Worm (Caenorhabditis elegans) whole organism, L2 larva: ENCODE measurements around the gene lgc-57.

Experiments used
- C34F6.9 ChIP-seq: fragments of 150-350 bp; optimal IDR thresholded peaks from 2 replicates; lab custom pipeline; 2014; ENCODE audit warnings: missing biosample characterization, missing genetic modification characterization
- F13H6.1 ChIP-seq: sonication (generic microtip); optimal IDR thresholded peaks from 2 replicates; lab custom pipeline; 2016; ENCODE audit warnings: missing genetic modification characterization, missing compliant biosample characterization
- R02D3.7 ChIP-seq: fragments of 150-350 bp; optimal IDR thresholded peaks from 2 replicates; lab custom pipeline; 2014; ENCODE audit warnings: missing biosample characterization, missing genetic modification characterization
- Y55F3AM.14 ChIP-seq: fragments of 200-800 bp; sonication (Bioruptor generic); optimal IDR thresholded peaks from 2 replicates; lab custom pipeline; 2018; ENCODE audit warnings: mild to moderate bottlenecking, missing genetic modification characterization, missing compliant biosample characterization
- ZK546.5 ChIP-seq: sonication (generic microtip); optimal IDR thresholded peaks from 2 replicates; lab custom pipeline; 2017; ENCODE audit warnings: missing biosample characterization, missing genetic modification characterization
- alr-1 ChIP-seq: fragments of 150-350 bp; optimal IDR thresholded peaks from 2 replicates; lab custom pipeline; 2014; ENCODE audit warnings: missing biosample characterization, missing genetic modification characterization
- aly-2 ChIP-seq: fragments of 150-350 bp; optimal IDR thresholded peaks from 2 replicates; lab custom pipeline; 2014; ENCODE audit warnings: missing biosample characterization, missing genetic modification characterization
- ama-1 ChIP-seq: fragments of 150-350 bp; optimal IDR thresholded peaks from 2 replicates; lab custom pipeline; 2018; ENCODE audit warnings: inconsistent platforms
- blmp-1 ChIP-seq: sonication (generic microtip); optimal IDR thresholded peaks from 2 replicates; lab custom pipeline; 2017; ENCODE audit warnings: missing genetic modification characterization, mild to moderate bottlenecking, missing compliant biosample characterization, antibody characterized with exemption, moderate library complexity; ENCODE audit not compliant: insufficient read depth
- ceh-16 ChIP-seq: fragments of 150-350 bp; optimal IDR thresholded peaks from 2 replicates; lab custom pipeline; 2014; ENCODE audit warnings: missing biosample characterization, missing genetic modification characterization
- ceh-82 ChIP-seq: fragments of 150-350 bp; optimal IDR thresholded peaks from 2 replicates; lab custom pipeline; 2014; ENCODE audit warnings: missing biosample characterization, missing genetic modification characterization
- crh-2 ChIP-seq: sonication (generic microtip); optimal IDR thresholded peaks from 2 replicates; lab custom pipeline; 2017; ENCODE audit warnings: missing biosample characterization, missing genetic modification characterization
- dmd-4 ChIP-seq: sonication (generic microtip); optimal IDR thresholded peaks from 2 replicates; lab custom pipeline; 2017; ENCODE audit warnings: missing biosample characterization, missing genetic modification characterization
- egl-27 ChIP-seq: sonication (generic microtip); optimal IDR thresholded peaks from 3 replicates; lab custom pipeline; 2017; ENCODE audit warnings: missing biosample characterization, missing genetic modification reagents, missing genetic modification characterization
- elt-1 ChIP-seq: fragments of 150-350 bp; optimal IDR thresholded peaks from 2 replicates; lab custom pipeline; 2014; ENCODE audit warnings: missing biosample characterization, missing genetic modification characterization
- elt-3 ChIP-seq: sonication (generic microtip); optimal IDR thresholded peaks from 2 replicates; lab custom pipeline; 2017; ENCODE audit warnings: missing biosample characterization, missing genetic modification characterization
- fos-1 ChIP-seq: fragments of 150-350 bp; optimal IDR thresholded peaks from 2 replicates; lab custom pipeline; 2014; ENCODE audit warnings: missing biosample characterization, missing genetic modification characterization
- gmeb-1 ChIP-seq: fragments of 150-350 bp; optimal IDR thresholded peaks from 2 replicates; lab custom pipeline; 2014; ENCODE audit warnings: missing biosample characterization, missing genetic modification characterization
- lin-11 ChIP-seq: fragments of 150-350 bp; sonication (generic microtip); optimal IDR thresholded peaks from 2 replicates; lab custom pipeline; 2014; ENCODE audit warnings: missing biosample characterization, missing genetic modification characterization, inconsistent platforms, mixed read lengths
- lin-13 ChIP-seq: fragments of 150-350 bp; optimal IDR thresholded peaks from 2 replicates; lab custom pipeline; 2014; ENCODE audit warnings: missing biosample characterization, missing genetic modification reagents, missing genetic modification characterization
- lin-39 ChIP-seq: fragments of 150-350 bp; optimal IDR thresholded peaks from 2 replicates; lab custom pipeline; 2014; ENCODE audit warnings: missing biosample characterization, missing genetic modification reagents, missing genetic modification characterization
- lsy-2 ChIP-seq, 2 experiments: fragments of 150-350 bp in 1 of 2; sonication (generic microtip) in 1 of 2; optimal IDR thresholded peaks; 2 replicates each; lab custom pipeline; 2014 to 2017; ENCODE audit warnings: missing biosample characterization in 2 of 2, missing genetic modification characterization in 2 of 2
- mab-5 ChIP-seq: fragments of 150-350 bp; optimal IDR thresholded peaks from 2 replicates; lab custom pipeline; 2014; ENCODE audit warnings: missing biosample characterization, missing genetic modification characterization
- mbf-1 ChIP-seq: sonication (generic microtip); optimal IDR thresholded peaks from 2 replicates; lab custom pipeline; 2017; ENCODE audit warnings: missing biosample characterization, missing genetic modification characterization
- mdl-1 ChIP-seq, 2 experiments: fragments of 150-350 bp in 1 of 2; sonication (generic microtip) in 1 of 2; optimal IDR thresholded peaks; 2 replicates each; lab custom pipeline; 2017; ENCODE audit warnings: missing biosample characterization in 2 of 2, missing genetic modification characterization in 2 of 2
- nhr-10 ChIP-seq: sonication (generic microtip); optimal IDR thresholded peaks from 2 replicates; lab custom pipeline; 2017; ENCODE audit warnings: missing biosample characterization, missing genetic modification characterization
- nhr-11 ChIP-seq: fragments of 150-350 bp; optimal IDR thresholded peaks from 2 replicates; lab custom pipeline; 2014; ENCODE audit warnings: missing biosample characterization, missing genetic modification characterization
- nhr-12 ChIP-seq: fragments of 150-350 bp; optimal IDR thresholded peaks from 2 replicates; lab custom pipeline; 2014; ENCODE audit warnings: missing biosample characterization, missing genetic modification characterization
- nhr-129 ChIP-seq: fragments of 150-350 bp; optimal IDR thresholded peaks from 2 replicates; lab custom pipeline; 2014; ENCODE audit warnings: missing biosample characterization, missing genetic modification characterization
- nhr-21 ChIP-seq: fragments of 150-350 bp; optimal IDR thresholded peaks from 2 replicates; lab custom pipeline; 2014; ENCODE audit warnings: missing biosample characterization, missing genetic modification characterization
- nhr-23 ChIP-seq: fragments of 150-350 bp; optimal IDR thresholded peaks from 2 replicates; lab custom pipeline; 2014; ENCODE audit warnings: missing biosample characterization, missing genetic modification reagents, missing genetic modification characterization
- nhr-237 ChIP-seq: fragments of 150-350 bp; optimal IDR thresholded peaks from 2 replicates; lab custom pipeline; 2014; ENCODE audit warnings: missing biosample characterization, missing genetic modification characterization
- nhr-25 ChIP-seq: fragments of 150-350 bp; sonication (generic microtip); optimal IDR thresholded peaks from 3 replicates; lab custom pipeline; 2014; ENCODE audit warnings: missing biosample characterization, missing genetic modification characterization
- nhr-6 ChIP-seq: fragments of 150-350 bp; optimal IDR thresholded peaks from 2 replicates; lab custom pipeline; 2014; ENCODE audit warnings: missing biosample characterization, missing genetic modification characterization
- nhr-77 ChIP-seq: fragments of 150-350 bp; optimal IDR thresholded peaks from 2 replicates; lab custom pipeline; 2014; ENCODE audit warnings: missing biosample characterization, missing genetic modification characterization
- peb-1 ChIP-seq: fragments of 150-350 bp; optimal IDR thresholded peaks from 2 replicates; lab custom pipeline; 2014; ENCODE audit warnings: missing biosample characterization, missing genetic modification characterization
- sem-4 ChIP-seq: fragments of 150-350 bp; optimal IDR thresholded peaks from 2 replicates; lab custom pipeline; 2014; ENCODE audit warnings: missing biosample characterization, missing genetic modification reagents, missing genetic modification characterization
- skn-1 ChIP-seq: sonication (generic microtip); optimal IDR thresholded peaks from 2 replicates; lab custom pipeline; 2017; ENCODE audit warnings: missing biosample characterization, missing genetic modification characterization
- sma-3 ChIP-seq: sonication (generic microtip); optimal IDR thresholded peaks from 2 replicates; lab custom pipeline; 2016; ENCODE audit warnings: missing genetic modification reagents, missing genetic modification characterization, missing compliant biosample characterization
- sma-9 ChIP-seq, 2 experiments: fragments of 150-350 bp in 1 of 2; sonication (generic microtip) in 1 of 2; optimal IDR thresholded peaks; 2 replicates each; lab custom pipeline; 2014 to 2016; ENCODE audit warnings: missing genetic modification characterization in 2 of 2, mild to moderate bottlenecking in 1 of 2, missing biosample characterization in 1 of 2, missing compliant biosample characterization in 1 of 2, missing genetic modification reagents in 1 of 2, moderate library complexity in 1 of 2
- snpc-4 ChIP-seq: fragments of 150-350 bp; optimal IDR thresholded peaks from 2 replicates; lab custom pipeline; 2014; ENCODE audit warnings: missing biosample characterization, missing genetic modification characterization
- unc-39 ChIP-seq: fragments of 150-350 bp; optimal IDR thresholded peaks from 2 replicates; lab custom pipeline; 2014; ENCODE audit warnings: missing biosample characterization, missing genetic modification characterization
- unc-55 ChIP-seq: fragments of 150-350 bp; sonication (generic microtip); optimal IDR thresholded peaks from 3 replicates; lab custom pipeline; 2014; ENCODE audit warnings: missing biosample characterization, missing genetic modification reagents, missing genetic modification characterization
- unc-62 ChIP-seq: fragments of 150-350 bp; optimal IDR thresholded peaks from 2 replicates; lab custom pipeline; 2014; ENCODE audit warnings: missing biosample characterization, missing genetic modification reagents, missing genetic modification characterization
- zag-1 ChIP-seq: fragments of 150-350 bp; optimal IDR thresholded peaks from 2 replicates; lab custom pipeline; 2014; ENCODE audit warnings: missing biosample characterization, missing genetic modification characterization
- ztf-1 ChIP-seq: fragments of 200-800 bp; sonication (Bioruptor generic); conservative IDR thresholded peaks from 2 replicates; pipeline ENCODE4 v1.3.6; 2022; ENCODE audit warnings: missing genetic modification characterization, missing compliant biosample characterization
- ztf-11 ChIP-seq: sonication (generic microtip); optimal IDR thresholded peaks from 2 replicates; lab custom pipeline; 2017; ENCODE audit warnings: missing biosample characterization, missing genetic modification characterization
- ztf-4 ChIP-seq: fragments of 150-350 bp; optimal IDR thresholded peaks from 2 replicates; lab custom pipeline; 2014; ENCODE audit warnings: missing biosample characterization, missing genetic modification characterization

The lgc-57 gene

ce11 chrII:10657632-10658108, 37.1 kb upstream of the lgc-57 start, which contains the start of gene lact-3:
TSS of gene lact-3 (minus strand) at chrII:10657682.
- TF ChIP-seq nhr-77 (tag; lab: Kevin White, UChicago) (no peak), mbf-1 (tag; lab: Kevin White, UChicago) (no peak), crh-2 (tag; lab: Kevin White, UChicago) (peak; percentile 31), aly-2 (tag; lab: Kevin White, UChicago) (no peak), F13H6.1 (tag; lab: Kevin White, UChicago) (peak; percentile 32), nhr-129 (tag; lab: Kevin White, UChicago) (peak; percentile 0), unc-39 (tag; lab: Kevin White, UChicago) (no peak), fos-1 (peak; percentile 42), skn-1 (tag; lab: Kevin White, UChicago) (no peak)

DNA sequence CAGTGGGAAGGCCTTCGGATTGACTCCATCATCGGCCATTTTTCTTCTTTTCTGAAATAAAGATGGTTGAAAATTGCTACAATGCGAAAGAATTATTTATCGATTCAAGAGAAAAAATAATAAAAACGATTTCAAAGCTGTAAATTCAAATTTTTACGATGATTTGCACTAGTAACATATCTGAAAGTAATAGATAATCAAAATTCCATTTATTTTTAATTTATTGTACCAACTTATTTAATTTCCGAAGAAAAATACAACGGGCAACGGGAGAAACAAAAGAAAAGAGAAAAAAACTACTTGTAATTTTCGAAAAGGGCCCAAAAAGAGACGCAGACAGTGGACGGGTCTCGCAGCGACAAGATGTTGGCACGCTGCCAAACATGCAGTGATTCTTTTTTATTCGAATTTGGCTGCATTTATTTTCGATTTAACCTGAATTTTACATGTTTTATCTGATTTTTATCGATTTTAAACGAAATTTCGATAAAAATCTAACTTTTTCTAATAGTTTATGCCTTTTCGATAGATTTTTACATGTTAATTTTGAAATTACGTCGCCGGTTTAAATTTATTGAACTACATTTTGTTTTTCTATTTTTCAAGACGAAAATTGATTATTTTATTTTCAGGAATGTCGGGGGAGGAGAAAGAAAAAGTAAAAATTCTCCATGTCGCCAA, 36.1 kb upstream of the lgc-57 start, which contains the start of the genes snu-13 and rsp-7:
TSS of gene snu-13 (minus strand) at position 51 of the 681 bp plus-strand sequence.
TSS of gene rsp-7 (plus strand) at position 631 of the 681 bp plus-strand sequence.
- TF ChIP-seq lin-39 (tag; lab: Kevin White, UChicago) (no peak), crh-2 (tag; lab: Kevin White, UChicago) (peak; percentile 87), ztf-11 (no peak), zag-1 (tag; lab: Kevin White, UChicago) (no peak), ceh-16 (tag; lab: Kevin White, UChicago) (no peak), lsy-2 (tag; optimal IDR thresholded peaks at IDR 0.05; lab: Kevin White, UChicago) (peak; percentile 58 to 91), nhr-21 (tag; lab: Kevin White, UChicago) (peak; percentile 51), sem-4 (tag; lab: Kevin White, UChicago) (peak; percentile 62), R02D3.7 (no peak), unc-39 (tag; lab: Kevin White, UChicago) (no peak), ceh-82 (tag; lab: Kevin White, UChicago) (no peak), skn-1 (tag; lab: Kevin White, UChicago) (no peak), mdl-1 (tag; optimal IDR thresholded peaks at IDR 0.05; lab: Kevin White, UChicago) (no peak), ztf-1 (GFP tag; lab: Robert Waterston, UW) (no peak), ama-1 (lab: Kevin White, UChicago) (peak; percentile 15), nhr-129 (tag; lab: Kevin White, UChicago) (peak; percentile 51), peb-1 (tag; lab: Kevin White, UChicago) (no peak), unc-55 (GFP tag; lab: Kevin White, UChicago) (peak; percentile 90), snpc-4 (tag; lab: Kevin White, UChicago) (peak; percentile 12), nhr-11 (tag; lab: Kevin White, UChicago) (no peak), ZK546.5 (tag; lab: Kevin White, UChicago) (peak; percentile 31), sma-3 (GFP tag; lab: Kevin White, UChicago) (peak; percentile 69), nhr-25 (peak; percentile 75), gmeb-1 (tag; lab: Kevin White, UChicago) (peak; percentile 67), lin-11 (tag; lab: Kevin White, UChicago) (peak; percentile 49), unc-62 (GFP tag; lab: Kevin White, UChicago) (no peak), Y55F3AM.14 (GFP tag; lab: Kevin White, UChicago) (no peak), dmd-4 (no peak), egl-27 (tag; lab: Kevin White, UChicago) (no peak), elt-1 (tag; lab: Kevin White, UChicago) (no peak), fos-1 (peak; percentile 34), ztf-4 (tag; lab: Kevin White, UChicago) (no peak), nhr-237 (tag; lab: Kevin White, UChicago) (no peak), nhr-12 (tag; lab: Kevin White, UChicago) (no peak), nhr-23 (tag; lab: Kevin White, UChicago) (no peak), nhr-6 (no peak), mbf-1 (tag; lab: Kevin White, UChicago) (no peak), F13H6.1 (tag; lab: Kevin White, UChicago) (peak; percentile 55), lin-13 (GFP tag; lab: Kevin White, UChicago) (peak; percentile 71), nhr-77 (tag; lab: Kevin White, UChicago) (no peak), mab-5 (tag; lab: Kevin White, UChicago) (no peak), alr-1 (tag; lab: Kevin White, UChicago) (no peak), C34F6.9 (tag; lab: Kevin White, UChicago) (peak; percentile 87), aly-2 (tag; lab: Kevin White, UChicago) (no peak), sma-9 (GFP tag; optimal IDR thresholded peaks at IDR 0.05; lab: Kevin White, UChicago) (peak; percentile 54), sma-9 (tag; optimal IDR thresholded peaks at IDR 0.05; lab: Kevin White, UChicago) (no peak), elt-3 (tag; lab: Kevin White, UChicago) (no peak), blmp-1 (tag; lab: Kevin White, UChicago) (peak; percentile 23), nhr-10 (tag; lab: Kevin White, UChicago) (no peak)
